Worm (Caenorhabditis elegans): Measurements from ENCODE around the gene snf-7.

Gene snf-7

ce11 chrIII:12971828-12972379 lies 33.4 kb upstream of the snf-7 start:
- no peak for TF ChIP-seq eor-1 (tag; optimal IDR thresholded peaks at IDR 0.05)
- peak; percentile 39 for TF ChIP-seq elt-2 (tag; optimal IDR thresholded peaks at IDR 0.05)
- no peak for TF ChIP-seq fos-1 (tag; optimal IDR thresholded peaks at IDR 0.05)
- TF ChIP-seq ceh-28 (tag; optimal IDR thresholded peaks at IDR 0.05) = peak; percentile 63
- TF ChIP-seq pqm-1 (tag; optimal IDR thresholded peaks at IDR 0.05) = peak; percentile 19
- TF ChIP-seq hmg-11 (tag; optimal IDR thresholded peaks at IDR 0.05) = peak; percentile 53
- TF ChIP-seq nfya-1 (tag; optimal IDR thresholded peaks at IDR 0.05; ENCODE audit: insufficient read depth) = peak; percentile 47
- peak; percentile 39 for TF ChIP-seq lin-15B (tag; optimal IDR thresholded peaks at IDR 0.05)
- TF ChIP-seq pha-4 (tag; optimal IDR thresholded peaks at IDR 0.05) = peak; percentile 57
- no peak for TF ChIP-seq nhr-11 (tag; optimal IDR thresholded peaks at IDR 0.05)

DNA sequence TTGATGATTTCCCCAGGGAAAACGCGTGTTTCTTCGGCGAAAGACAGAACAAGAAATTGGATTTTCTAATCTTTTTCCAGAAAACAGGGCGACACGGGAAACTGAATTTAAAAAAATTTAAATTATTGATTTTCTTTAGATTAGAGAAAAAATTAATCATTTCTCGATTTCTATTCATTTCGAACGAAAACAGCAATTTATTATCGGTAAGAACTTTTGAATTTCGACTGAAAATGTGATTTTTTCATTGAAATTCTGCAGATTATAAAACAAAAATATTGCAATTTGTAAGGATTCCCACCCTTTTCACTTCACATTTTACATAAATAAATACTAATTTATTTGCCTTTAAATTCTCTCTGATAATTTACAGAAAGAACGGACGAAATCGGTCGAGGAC lies 32.9 kb upstream of the snf-7 start, which contains the start of gene bckd-1A:
Gene bckd-1A (minus strand): TSS at position 101 of the 400 bp plus-strand sequence.
- TF ChIP-seq unc-62 (GFP tag; optimal IDR thresholded peaks at IDR 0.05) (no peak), lsy-12 (tag; optimal IDR thresholded peaks at IDR 0.05) (no peak), ceh-28 (tag; optimal IDR thresholded peaks at IDR 0.05) (no peak), snpc-4 (tag; optimal IDR thresholded peaks at IDR 0.05) (no peak)

- no peak for TF ChIP-seq nhr-237 (tag; optimal IDR thresholded peaks at IDR 0.05)
- TF ChIP-seq lsy-12 (tag; optimal IDR thresholded peaks at IDR 0.05) = peak; percentile 16
Observed at ce11 chrIII:12977559-12977958, 27.7 kb upstream of the snf-7 start, which contains the start of gene ZK1010.2. TSS of gene ZK1010.2 (minus strand) at chrIII:12977862.

DNA sequence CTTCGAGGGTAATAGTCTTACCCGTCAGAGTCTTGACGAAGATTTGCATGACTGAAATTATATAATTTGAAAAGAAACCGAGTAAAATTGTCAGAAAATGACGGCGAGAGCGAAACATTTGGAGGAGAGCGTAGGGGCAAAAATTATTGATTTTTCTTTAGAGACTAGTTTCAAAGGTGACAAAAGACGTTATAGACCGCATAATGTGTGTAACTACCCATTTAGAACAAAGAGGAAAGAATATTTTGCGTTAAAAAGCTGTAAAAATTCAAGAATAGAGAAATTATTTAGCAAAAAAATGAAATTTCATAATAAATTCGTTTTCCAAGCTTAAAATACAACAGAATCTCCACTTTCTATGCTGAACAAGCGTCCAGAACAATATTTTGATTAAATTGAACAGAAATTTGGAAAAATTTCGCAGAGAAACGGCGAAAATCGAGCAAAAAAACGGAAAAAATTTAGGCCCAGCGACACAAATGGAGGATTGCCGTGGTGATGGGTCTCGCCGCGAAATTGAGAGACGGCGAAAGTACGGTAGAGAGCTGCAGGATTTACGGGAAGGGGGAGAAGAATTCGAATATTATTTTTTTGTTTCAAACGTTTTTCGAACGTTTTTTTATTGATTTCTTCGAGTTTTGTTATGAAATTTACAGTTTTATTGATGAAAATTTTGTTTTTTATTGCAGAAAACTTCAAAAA lies 26.6 kb upstream of the snf-7 start, which contains the start of the genes ubq-2 and frg-1:
Gene ubq-2 (minus strand): TSS at position 51 of the 702 bp plus-strand sequence.
Gene frg-1 (plus strand): TSS at position 690 of the 702 bp plus-strand sequence.
- TF ChIP-seq mml-1 (tag; optimal IDR thresholded peaks at IDR 0.05) (no peak), ztf-11 (tag; optimal IDR thresholded peaks at IDR 0.05) (no peak), ceh-82 (tag; optimal IDR thresholded peaks at IDR 0.05) (no peak), pha-4 (tag; optimal IDR thresholded peaks at IDR 0.05) (peak; percentile 92), nhr-25 (tag; optimal IDR thresholded peaks at IDR 0.05) (peak; percentile 76), ceh-9 (tag; optimal IDR thresholded peaks at IDR 0.05) (no peak), nhr-43 (tag; optimal IDR thresholded peaks at IDR 0.05; ENCODE audit: poor library complexity, severe bottlenecking) (peak; percentile 76), ZK546.5 (tag; optimal IDR thresholded peaks at IDR 0.05) (peak; percentile 15), nhr-76 (tag; optimal IDR thresholded peaks at IDR 0.05) (no peak), nfya-1 (tag; optimal IDR thresholded peaks at IDR 0.05; ENCODE audit: insufficient read depth) (peak; percentile 97), zag-1 (tag; optimal IDR thresholded peaks at IDR 0.05) (peak; percentile 13), fkh-10 (GFP tag; optimal IDR thresholded peaks at IDR 0.05) (no peak), sea-2 (GFP tag; optimal IDR thresholded peaks at IDR 0.05) (no peak), jun-1 (tag; optimal IDR thresholded peaks at IDR 0.05) (peak; percentile 71), fos-1 (tag; optimal IDR thresholded peaks at IDR 0.05) (peak; percentile 13), nhr-28 (tag; optimal IDR thresholded peaks at IDR 0.05) (no peak), ztf-4 (tag; optimal IDR thresholded peaks at IDR 0.05) (no peak), ceh-16 (tag; optimal IDR thresholded peaks at IDR 0.05) (no peak), lsy-12 (tag; optimal IDR thresholded peaks at IDR 0.05) (peak; percentile 92), snpc-4 (tag; optimal IDR thresholded peaks at IDR 0.05) (peak; percentile 11), nhr-237 (tag; optimal IDR thresholded peaks at IDR 0.05) (no peak), egl-5 (tag; optimal IDR thresholded peaks at IDR 0.05) (peak; percentile 55), elt-2 (tag; optimal IDR thresholded peaks at IDR 0.05) (peak; percentile 56), R02D3.7 (tag; optimal IDR thresholded peaks at IDR 0.05) (peak; percentile 99), aly-2 (tag; optimal IDR thresholded peaks at IDR 0.05) (no peak), elt-3 (tag; optimal IDR thresholded peaks at IDR 0.05) (no peak), hmg-11 (tag; optimal IDR thresholded peaks at IDR 0.05) (peak; percentile 85), nhr-23 (tag; optimal IDR thresholded peaks at IDR 0.05) (peak; percentile 80), skn-1 (tag; optimal IDR thresholded peaks at IDR 0.05) (peak; percentile 66), nhr-77 (tag; optimal IDR thresholded peaks at IDR 0.05) (no peak), unc-62 (GFP tag; optimal IDR thresholded peaks at IDR 0.05) (no peak), nhr-67 (tag; optimal IDR thresholded peaks at IDR 0.05) (no peak), elt-1 (tag; optimal IDR thresholded peaks at IDR 0.05) (no peak), mdl-1 (tag; optimal IDR thresholded peaks at IDR 0.05) (no peak), unc-39 (tag; optimal IDR thresholded peaks at IDR 0.05) (no peak), daf-12 (tag; optimal IDR thresholded peaks at IDR 0.05) (no peak), ama-1 (optimal IDR thresholded peaks at IDR 0.05) (peak; percentile 54), tbx-2 (tag; optimal IDR thresholded peaks at IDR 0.05) (peak; percentile 62), nhr-12 (tag; optimal IDR thresholded peaks at IDR 0.05) (no peak), lin-15B (tag; optimal IDR thresholded peaks at IDR 0.05) (peak; percentile 88), eor-1 (tag; optimal IDR thresholded peaks at IDR 0.05) (no peak), lin-39 (tag; optimal IDR thresholded peaks at IDR 0.05) (peak; percentile 95)
